Worm (Caenorhabditis elegans) whole organism, mixed stage, embryonic: ENCODE data around the gene bath-45.

ENCODE experiments used
- ceh-39 ChIP-seq: fragments of 150-350 bp; optimal IDR thresholded peaks from 2 replicates; lab custom pipeline; 2014; ENCODE audit warnings: missing biosample characterization, missing genetic modification characterization
- lin-13 ChIP-seq: fragments of 150-350 bp; optimal IDR thresholded peaks from 2 replicates; lab custom pipeline; 2014; ENCODE audit warnings: missing biosample characterization, missing genetic modification characterization
- lsy-2 ChIP-seq: fragments of 150-350 bp; optimal IDR thresholded peaks from 2 replicates; lab custom pipeline; 2014; ENCODE audit warnings: missing biosample characterization, missing genetic modification characterization
- nhr-12 ChIP-seq: fragments of 150-350 bp; optimal IDR thresholded peaks from 2 replicates; lab custom pipeline; 2014; ENCODE audit warnings: missing biosample characterization, missing genetic modification characterization
- nhr-76 ChIP-seq: sonication (generic microtip); optimal IDR thresholded peaks from 2 replicates; lab custom pipeline; 2017; ENCODE audit warnings: missing biosample characterization, missing genetic modification characterization

ce11 chrII:13174435-13174834 lies 51.6 kb downstream of the bath-45 start:
- no peak for TF ChIP-seq nhr-76 (tag; lab: Kevin White, UChicago)
- TF ChIP-seq lsy-2 (tag; lab: Kevin White, UChicago): no peak
- TF ChIP-seq lin-13: no peak
- TF ChIP-seq nhr-12 (tag; lab: Kevin White, UChicago): no peak
- no peak for TF ChIP-seq ceh-39 (tag; lab: Kevin White, UChicago)
